Fruit fly (Drosophila melanogaster) whole organism, embryonic: ENCODE results near the gene CG33288.
A peak's percentile ranks its signal among the peaks of the same experiment; 100 is the strongest.

ENCODE experiments used
- ATbp ChIP-seq: fragments of 200-800 bp; sonication (Bioruptor generic); optimal IDR thresholded peaks from 2 replicates; lab custom pipeline; 2017; ENCODE audit warnings: missing biosample characterization, mild to moderate bottlenecking, missing genetic modification characterization, missing genetic modification reagents
- Awh ChIP-seq: fragments of 200-800 bp; sonication (Bioruptor generic); IDR thresholded peaks from 2 replicates; pipeline ENCODE4, ENCODE4 v1.3.6; 2022; ENCODE audit warnings: missing biosample characterization, missing genetic modification characterization
- CG10209 ChIP-seq: fragments of 200-800 bp; sonication (Bioruptor generic); optimal IDR thresholded peaks from 3 replicates; lab custom pipeline; 2017; ENCODE audit warnings: missing biosample characterization, mild to moderate bottlenecking, missing genetic modification characterization, missing genetic modification reagents
- CG10431 ChIP-seq: fragments of 200-800 bp; sonication (Bioruptor generic); optimal IDR thresholded peaks from 3 replicates; lab custom pipeline; 2018; ENCODE audit warnings: missing biosample characterization, mild to moderate bottlenecking, missing genetic modification characterization
- CG11723 ChIP-seq: fragments of 200-800 bp; sonication (Bioruptor generic); optimal IDR thresholded peaks from 2 replicates; lab custom pipeline; 2017; ENCODE audit warnings: missing biosample characterization, mild to moderate bottlenecking, missing genetic modification characterization
- CG13296 ChIP-seq: fragments of 200-800 bp; sonication (Bioruptor generic); optimal IDR thresholded peaks from 3 replicates; lab custom pipeline; 2018; ENCODE audit warnings: missing biosample characterization, mild to moderate bottlenecking, missing genetic modification characterization
- CG13424 ChIP-seq: fragments of 200-800 bp; sonication (Bioruptor generic); optimal IDR thresholded peaks from 2 replicates; lab custom pipeline; 2019; ENCODE audit warnings: missing biosample characterization, mild to moderate bottlenecking, missing genetic modification characterization, moderate library complexity
- CG14441 ChIP-seq: fragments of 200-800 bp; sonication (Bioruptor generic); IDR thresholded peaks from 2 replicates; pipeline ENCODE4 v1.3.6; 2022; ENCODE audit warnings: missing biosample characterization, missing genetic modification characterization
- CG1647 ChIP-seq: fragments of 200-800 bp; sonication (Bioruptor generic); optimal IDR thresholded peaks from 3 replicates; lab custom pipeline; 2016; ENCODE audit warnings: missing biosample characterization, missing genetic modification characterization
- CG18599 ChIP-seq: fragments of 200-800 bp; sonication (Bioruptor generic); optimal IDR thresholded peaks from 3 replicates; lab custom pipeline; 2017; ENCODE audit warnings: missing biosample characterization, missing genetic modification characterization, mild to moderate bottlenecking, moderate library complexity, missing genetic modification reagents
- CG2199 ChIP-seq: fragments of 200-800 bp; sonication (Bioruptor generic); IDR thresholded peaks from 3 replicates; pipeline ENCODE4 v1.3.6; 2022; ENCODE audit warnings: missing biosample characterization, missing genetic modification characterization
- CG2875 ChIP-seq: fragments of 200-800 bp; sonication (Bioruptor generic); optimal IDR thresholded peaks from 2 replicates; lab custom pipeline; 2017; ENCODE audit warnings: missing biosample characterization, mild to moderate bottlenecking, missing genetic modification characterization, missing genetic modification reagents
- CG31388 ChIP-seq: fragments of 200-800 bp; sonication (Bioruptor generic); optimal IDR thresholded peaks from 2 replicates; lab custom pipeline; 2016; ENCODE audit warnings: missing biosample characterization, missing genetic modification characterization
- CG32772 ChIP-seq: fragments of 200-800 bp; sonication (Bioruptor generic); IDR thresholded peaks from 2 replicates; pipeline ENCODE4 v1.3.6; 2022; ENCODE audit warnings: missing biosample characterization, missing genetic modification characterization
- CG34422 ChIP-seq: fragments of 200-800 bp; sonication (Bioruptor generic); IDR thresholded peaks from 3 replicates; pipeline ENCODE4 v1.3.6; 2022; ENCODE audit warnings: missing biosample characterization, missing genetic modification characterization
- CG4404 ChIP-seq: fragments of 200-800 bp; sonication (Bioruptor generic); IDR thresholded peaks from 2 replicates; pipeline ENCODE4 v1.3.6; 2022; ENCODE audit warnings: missing biosample characterization, missing genetic modification characterization
- CG4820 ChIP-seq: fragments of 200-800 bp; sonication (Bioruptor generic); optimal IDR thresholded peaks from 3 replicates; lab custom pipeline; 2016; ENCODE audit warnings: missing biosample characterization, missing genetic modification characterization
- CG7556 ChIP-seq: fragments of 200-800 bp; sonication (Bioruptor generic); optimal IDR thresholded peaks from 2 replicates; lab custom pipeline; 2017; ENCODE audit warnings: missing biosample characterization, mild to moderate bottlenecking, missing genetic modification characterization
- CG7745 ChIP-seq: fragments of 200-800 bp; sonication (Bioruptor generic); optimal IDR thresholded peaks from 2 replicates; lab custom pipeline; 2018; ENCODE audit warnings: missing biosample characterization, mild to moderate bottlenecking, missing genetic modification characterization, moderate library complexity
- CG9609 ChIP-seq: fragments of 200-800 bp; sonication (Bioruptor generic); optimal IDR thresholded peaks from 3 replicates; lab custom pipeline; 2016; ENCODE audit warnings: missing biosample characterization, missing genetic modification characterization
- CG9797 ChIP-seq: fragments of 200-800 bp; sonication (Bioruptor generic); optimal IDR thresholded peaks from 3 replicates; lab custom pipeline; 2018; ENCODE audit warnings: missing biosample characterization, mild to moderate bottlenecking, missing genetic modification characterization
- D19B ChIP-seq: fragments of 200-800 bp; sonication (Bioruptor generic); optimal IDR thresholded peaks from 2 replicates; lab custom pipeline; 2017; ENCODE audit warnings: missing biosample characterization, mild to moderate bottlenecking, missing genetic modification characterization
- Dip2 ChIP-seq: fragments of 200-800 bp; sonication (Bioruptor generic); IDR thresholded peaks from 2 replicates; pipeline ENCODE4 v1.3.6; 2022; ENCODE audit warnings: missing biosample characterization, missing genetic modification characterization
- Doc3 ChIP-seq: fragments of 200-800 bp; sonication (Bioruptor generic); IDR thresholded peaks from 3 replicates; pipeline ENCODE4 v1.3.6; 2022; ENCODE audit warnings: missing biosample characterization, missing genetic modification characterization; ENCODE audit not compliant: partially characterized antibody
- E2f1 ChIP-seq: fragments of 200-800 bp; sonication (Bioruptor generic); IDR thresholded peaks from 2 replicates; pipeline ENCODE4 v1.3.6; 2022; ENCODE audit warnings: missing biosample characterization, missing genetic modification characterization
- HHEX ChIP-seq: fragments of 200-800 bp; sonication (Bioruptor generic); optimal IDR thresholded peaks from 3 replicates; lab custom pipeline; 2017; ENCODE audit warnings: missing biosample characterization, mild to moderate bottlenecking, missing genetic modification characterization, missing genetic modification reagents
- HLH54F ChIP-seq: fragments of 200-800 bp; sonication (Bioruptor generic); optimal IDR thresholded peaks from 3 replicates; lab custom pipeline; 2016; ENCODE audit warnings: missing biosample characterization, missing genetic modification characterization
- Jarid2 ChIP-seq: fragments of 200-800 bp; sonication (Bioruptor generic); optimal IDR thresholded peaks from 3 replicates; lab custom pipeline; 2017; ENCODE audit warnings: mild to moderate bottlenecking, missing biosample characterization, missing genetic modification reagents, missing genetic modification characterization
- Nf-YB ChIP-seq: fragments of 200-800 bp; sonication (Bioruptor generic); optimal IDR thresholded peaks from 3 replicates; lab custom pipeline; 2019; ENCODE audit warnings: missing biosample characterization, mild to moderate bottlenecking, missing genetic modification characterization, moderate library complexity
- Ptx1 ChIP-seq: fragments of 200-800 bp; sonication (Bioruptor generic); IDR thresholded peaks from 2 replicates; pipeline ENCODE4 v1.3.6; 2022; ENCODE audit warnings: missing biosample characterization, missing genetic modification characterization
- Stat92E ChIP-seq, 3 experiments: fragments of >200 bp in 2 of 3; fragments of 200-800 bp in 1 of 3; sonication (Bioruptor generic) in 1 of 3; optimal IDR thresholded peaks; 2 replicates each; lab custom pipeline; 2017 to 2019; ENCODE audit warnings: missing biosample characterization in 3 of 3, missing genetic modification characterization in 3 of 3, mild to moderate bottlenecking in 1 of 3, moderate library complexity in 1 of 3
- Tbp ChIP-seq: fragments of >200 bp; optimal IDR thresholded peaks from 2 replicates; lab custom pipeline; 2018; ENCODE audit warnings: missing biosample characterization, missing genetic modification characterization
- da ChIP-seq: fragments of 200-800 bp; sonication (Bioruptor generic); optimal IDR thresholded peaks from 2 replicates; lab custom pipeline; 2016; ENCODE audit warnings: missing biosample characterization, missing genetic modification characterization
- dmrt11E ChIP-seq: fragments of 200-800 bp; sonication (Bioruptor generic); optimal IDR thresholded peaks from 3 replicates; lab custom pipeline; 2018; ENCODE audit warnings: missing biosample characterization, mild to moderate bottlenecking, missing genetic modification characterization, moderate library complexity
- eve ChIP-seq, 2 experiments: fragments of >200 bp; optimal IDR thresholded peaks; 2 replicates each; lab custom pipeline; 2017; ENCODE audit warnings: missing biosample characterization in 2 of 2, missing genetic modification characterization in 2 of 2
- fd102C ChIP-seq: fragments of 200-800 bp; sonication (Bioruptor generic); optimal IDR thresholded peaks from 2 replicates; lab custom pipeline; 2018; ENCODE audit warnings: missing biosample characterization, mild to moderate bottlenecking, missing genetic modification characterization, moderate library complexity
- gfzf ChIP-seq: fragments of 200-800 bp; sonication (Bioruptor generic); optimal IDR thresholded peaks from 2 replicates; lab custom pipeline; 2016; ENCODE audit warnings: missing biosample characterization, mild to moderate bottlenecking, missing genetic modification characterization, moderate library complexity
- hth ChIP-seq: fragments of >200 bp; optimal IDR thresholded peaks from 2 replicates; lab custom pipeline; 2017; ENCODE audit warnings: inconsistent platforms
- inv ChIP-seq: fragments of 200-800 bp; sonication (Bioruptor generic); IDR thresholded peaks from 2 replicates; pipeline ENCODE4 v1.3.6; 2022; ENCODE audit warnings: missing biosample characterization, missing genetic modification characterization; ENCODE audit not compliant: partially characterized antibody
- jumu ChIP-seq: fragments of 200-800 bp; sonication (Bioruptor generic); optimal IDR thresholded peaks from 3 replicates; lab custom pipeline; 2016; ENCODE audit warnings: missing biosample characterization, missing genetic modification characterization
- lmd ChIP-seq: fragments of 200-800 bp; sonication (Bioruptor generic); IDR thresholded peaks from 2 replicates; pipeline ENCODE4 v1.3.6; 2022; ENCODE audit warnings: missing biosample characterization, missing genetic modification characterization
- oc ChIP-seq: fragments of 200-800 bp; sonication (Bioruptor generic); optimal IDR thresholded peaks from 2 replicates; lab custom pipeline; 2018; ENCODE audit warnings: missing biosample characterization, mild to moderate bottlenecking, missing genetic modification characterization, moderate library complexity
- pb ChIP-seq: fragments of 200-800 bp; sonication (Bioruptor generic); optimal IDR thresholded peaks from 3 replicates; lab custom pipeline; 2016; ENCODE audit warnings: missing biosample characterization, missing genetic modification characterization
- scrt ChIP-seq: fragments of 200-800 bp; sonication (Bioruptor generic); optimal IDR thresholded peaks from 2 replicates; lab custom pipeline; 2018; ENCODE audit warnings: missing biosample characterization, mild to moderate bottlenecking, missing genetic modification characterization, moderate library complexity
- sqz ChIP-seq: fragments of 200-800 bp; sonication (Bioruptor generic); optimal IDR thresholded peaks from 3 replicates; lab custom pipeline; 2018; ENCODE audit warnings: missing biosample characterization, mild to moderate bottlenecking, missing genetic modification characterization
- trh ChIP-seq: fragments of 200-800 bp; sonication (Bioruptor generic); optimal IDR thresholded peaks from 2 replicates; lab custom pipeline; 2016; ENCODE audit warnings: missing biosample characterization, missing genetic modification characterization
- twi ChIP-seq: fragments of 200-800 bp; optimal IDR thresholded peaks from 2 replicates; lab custom pipeline; 2019; ENCODE audit warnings: missing biosample characterization, mild to moderate bottlenecking, missing genetic modification characterization, moderate library complexity
- unc-4 ChIP-seq: fragments of 200-800 bp; sonication (Bioruptor generic); IDR thresholded peaks from 2 replicates; pipeline ENCODE4 v1.3.6; 2022; ENCODE audit warnings: missing biosample characterization, missing genetic modification characterization; ENCODE audit not compliant: partially characterized antibody
- zen ChIP-seq: fragments of 200-800 bp; sonication (Bioruptor generic); optimal IDR thresholded peaks from 3 replicates; lab custom pipeline; 2018; ENCODE audit warnings: missing biosample characterization, mild to moderate bottlenecking, missing genetic modification characterization, moderate library complexity
- zfh2 ChIP-seq: fragments of 200-800 bp; sonication (Bioruptor generic); optimal IDR thresholded peaks from 2 replicates; lab custom pipeline; 2016; ENCODE audit warnings: missing biosample characterization, missing genetic modification characterization

The CG33288 gene

dm6 chr3L:21382158-21382610 lies 45.4 kb upstream of the CG33288 start, which contains the start of gene rgn (continued):
- TF ChIP-seq Doc3 (no peak), CG7556 (GFP tag; lab: Kevin White, UChicago) (peak; percentile 88), scrt (GFP tag; lab: Kevin White, UChicago) (peak; percentile 78), CG2199 (GFP tag; lab: Robert Waterston, UW) (peak; percentile 46; the same call in 1 of the 3 replicates), CG7745 (tag; lab: Kevin White, UChicago) (no peak), Tbp (GFP tag; lab: Kevin White, UChicago) (no peak), ATbp (GFP tag; lab: Kevin White, UChicago) (peak; percentile 46), CG4404 (GFP tag; lab: Robert Waterston, UW) (peak; percentile 27; the same call in 1 of the 2 replicates), CG31388 (no peak), pb (peak; percentile 60), CG9797 (no peak), Ptx1 (GFP tag; lab: Robert Waterston, UW) (peak; percentile 79), CG9609 (GFP tag; lab: Kevin White, UChicago) (peak; percentile 70), HLH54F (peak; percentile 56), CG13296 (GFP tag; lab: Kevin White, UChicago) (peak; percentile 76), dmrt11E (no peak), CG11723 (GFP tag; lab: Kevin White, UChicago) (peak; percentile 39), CG2875 (GFP tag; lab: Kevin White, UChicago) (peak; percentile 33), inv (no peak), CG13424 (tag; lab: Kevin White, UChicago) (peak; percentile 81), fd102C (no peak), zfh2 (peak; percentile 59), hth (lab: Kevin White, UChicago) (no peak), trh (GFP tag; lab: Kevin White, UChicago) (peak; percentile 16), Dip2 (GFP tag; lab: Robert Waterston, UW) (no peak), CG10209 (GFP tag; lab: Kevin White, UChicago) (peak; percentile 82), gfzf (no peak), lmd (GFP tag; lab: Robert Waterston, UW) (peak; percentile 77; the same call in 1 of the 2 replicates), twi (tag; lab: Kevin White, UChicago) (no peak), HHEX (GFP tag; lab: Kevin White, UChicago) (peak; percentile 82), E2f1 (GFP tag; lab: Robert Waterston, UW) (peak; percentile 77), Jarid2 (GFP tag; lab: Kevin White, UChicago) (peak; percentile 89), CG1647 (GFP tag; lab: Kevin White, UChicago) (no peak), da (GFP tag; lab: Kevin White, UChicago) (no peak), CG14441 (GFP tag; lab: Robert Waterston, UW) (peak; percentile 83), jumu (GFP tag; lab: Kevin White, UChicago) (peak; percentile 47), CG32772 (GFP tag; lab: Robert Waterston, UW) (peak; percentile 67), Nf-YB (GFP tag; lab: Kevin White, UChicago) (peak; percentile 56), CG10431 (GFP tag; lab: Kevin White, UChicago) (no peak), eve (GFP tag; optimal IDR thresholded peaks at IDR 0.05; lab: Kevin White, UChicago) (no peak), D19B (GFP tag; lab: Kevin White, UChicago) (peak; percentile 77), Stat92E (GFP tag; optimal IDR thresholded peaks at IDR 0.05; lab: Kevin White, UChicago) (no peak), oc (peak; percentile 55), zen (tag; lab: Kevin White, UChicago) (no peak), CG4820 (GFP tag; lab: Kevin White, UChicago) (peak; percentile 54), sqz (GFP tag; lab: Kevin White, UChicago) (no peak), CG34422 (GFP tag; lab: Robert Waterston, UW) (peak; percentile 71; the same call in 1 of the 3 replicates), unc-4 (GFP tag; lab: Robert Waterston, UW) (no peak), Awh (GFP tag; lab: Robert Waterston, UW) (peak; percentile 61), CG18599 (GFP tag; lab: Kevin White, UChicago) (peak; percentile 89)
